Fruit fly (Drosophila melanogaster) whole organism, larva: ENCODE data around the gene Sec8.

ENCODE experiments used
- noc ChIP-seq: fragments of 200-800 bp; sonication (Bioruptor generic); optimal IDR thresholded peaks from 3 replicates; lab custom pipeline; 2019; ENCODE audit warnings: missing biosample characterization, mild to moderate bottlenecking, missing genetic modification characterization, moderate library complexity

Gene Sec8

dm6 chr3R:5742278-5743196 lies 16.3 kb downstream of the Sec8 start, which contains the start of the genes Sym and Madm:
Gene Sym (minus strand): TSS chr3R:5742476.
Gene Madm (plus strand): TSS chr3R:5742510.
- TF ChIP-seq noc (tag; lab: Kevin White, UChicago), result peak; percentile 40

DNA sequence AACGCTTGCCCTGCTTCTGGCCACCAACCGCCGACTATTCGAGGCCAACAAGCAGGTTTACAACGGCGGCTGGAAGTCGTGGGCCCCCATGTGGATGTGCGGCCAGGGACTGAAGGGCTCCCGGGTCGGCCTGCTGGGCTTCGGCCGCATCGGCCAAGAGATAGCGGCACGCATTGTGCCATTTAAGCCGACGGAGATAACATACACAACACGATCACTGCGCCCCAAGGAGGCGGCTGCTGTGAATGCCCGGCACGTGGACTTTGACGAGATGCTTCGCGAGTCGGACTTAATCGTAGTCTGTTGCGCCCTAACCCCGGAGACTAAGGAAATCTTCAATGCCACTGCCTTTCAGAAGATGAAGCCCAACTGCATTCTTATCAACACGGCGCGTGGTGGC lies 21.5 kb downstream of the Sec8 start:
- TF ChIP-seq noc (tag; lab: Kevin White, UChicago), result no peak

- peak; percentile 87 for TF ChIP-seq noc (tag; lab: Kevin White, UChicago)
Observed at dm6 chr3R:5736305-5736869, 22.4 kb downstream of the Sec8 start, which contains the start of the genes CG2100 and CG1236. Gene CG2100 (minus strand): TSS chr3R:5736355. Gene CG1236 (plus strand): TSS chr3R:5736748.

DNA sequence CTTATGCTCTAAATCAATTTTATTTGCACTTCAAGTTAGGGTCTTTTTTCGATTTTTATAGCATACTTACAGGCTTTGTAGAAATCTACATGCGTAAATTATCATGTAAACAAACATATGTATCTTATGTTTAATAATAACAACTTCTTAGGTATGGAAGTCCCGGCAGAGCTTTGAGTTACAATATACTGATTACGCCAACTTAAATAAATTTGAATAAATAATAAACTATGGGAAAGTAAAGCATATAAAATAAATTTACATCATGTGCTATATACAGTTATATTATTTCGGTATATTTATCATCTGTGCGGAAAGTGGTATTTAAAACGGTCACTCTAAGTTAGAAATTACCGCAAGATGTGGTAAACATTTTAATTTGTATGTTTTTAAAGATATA lies 25.6 kb downstream of the Sec8 start, which contains the start of gene CG1239:
TSS of gene CG1239 (plus strand) at position 333 of the 400 bp plus-strand sequence.
- no peak for TF ChIP-seq noc (tag; lab: Kevin White, UChicago)

dm6 chr3R:5727724-5728365 lies 31.0 kb downstream of the Sec8 start:
- no peak for TF ChIP-seq noc (tag; lab: Kevin White, UChicago)

dm6 chr3R:5723122-5723521 lies 35.7 kb downstream of the Sec8 start:
- TF ChIP-seq noc (tag; lab: Kevin White, UChicago), result no peak

DNA sequence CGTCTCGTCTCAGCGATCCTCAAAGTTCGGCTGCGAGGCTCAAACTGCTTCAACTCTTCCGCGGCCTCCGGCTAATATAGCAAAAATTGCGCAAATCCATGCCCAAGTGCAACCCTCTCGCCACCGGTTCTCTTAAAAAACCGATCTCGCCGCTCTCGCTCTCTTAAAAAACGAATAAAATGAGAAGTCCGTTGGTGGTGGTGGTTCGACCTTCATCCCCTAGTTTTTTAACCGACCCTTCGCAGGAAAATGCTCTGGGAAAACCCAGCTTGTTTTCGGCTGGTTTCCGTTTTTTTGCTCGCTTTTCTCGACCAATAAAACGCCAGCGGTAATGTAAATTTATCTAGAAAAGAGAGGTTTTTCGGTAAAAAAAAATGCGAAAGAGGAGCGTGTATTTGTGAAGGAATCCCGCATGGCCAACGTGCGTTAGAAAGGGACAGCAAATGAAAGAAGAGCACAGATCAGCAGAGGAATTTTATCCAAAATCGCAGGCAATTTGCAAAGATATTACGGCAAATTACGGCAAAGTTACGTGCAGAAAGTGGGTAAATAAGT lies 42.0 kb downstream of the Sec8 start, which contains the start of gene cas:
TSS of gene cas (minus strand) at position 51 of the 555 bp plus-strand sequence.
- TF ChIP-seq noc (tag; lab: Kevin White, UChicago), result no peak

DNA sequence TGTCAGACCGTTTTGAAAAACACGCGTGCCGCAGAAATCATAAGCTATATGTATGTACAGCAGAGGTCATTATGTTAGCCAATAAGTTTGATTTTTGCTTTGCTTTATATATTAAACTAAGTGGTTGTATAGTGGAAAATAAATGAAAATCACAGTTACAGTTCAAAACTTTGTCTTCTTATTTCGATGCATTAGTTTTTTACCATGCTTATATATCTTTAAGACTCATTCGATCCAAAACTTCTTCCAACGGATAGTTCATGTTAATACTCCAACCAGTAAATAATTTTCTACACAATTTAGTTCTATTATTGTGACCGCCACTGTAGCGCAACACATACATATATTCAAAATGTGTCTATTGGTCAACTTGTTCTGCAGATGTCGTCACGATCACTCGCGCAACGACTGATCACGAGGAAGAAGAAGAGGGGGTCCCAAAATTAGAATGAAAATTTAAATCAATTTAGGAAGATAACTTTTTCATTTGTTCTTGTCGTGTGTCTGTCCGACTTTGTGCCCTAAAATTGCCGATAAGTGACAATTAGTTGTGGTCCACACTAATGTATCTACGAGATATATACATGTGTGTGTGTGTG lies 53.2 kb downstream of the Sec8 start:
- peak; percentile 88 for TF ChIP-seq noc (tag; lab: Kevin White, UChicago)

dm6 chr3R:5704982-5705381 lies 53.8 kb downstream of the Sec8 start:
- TF ChIP-seq noc (tag; lab: Kevin White, UChicago), result no peak
